Fruit fly (Drosophila melanogaster): ENCODE measurements around the gene Bulli.
A peak's percentile ranks its signal among the peaks of the same experiment; 100 is the strongest.

Bulli gene

DNA sequence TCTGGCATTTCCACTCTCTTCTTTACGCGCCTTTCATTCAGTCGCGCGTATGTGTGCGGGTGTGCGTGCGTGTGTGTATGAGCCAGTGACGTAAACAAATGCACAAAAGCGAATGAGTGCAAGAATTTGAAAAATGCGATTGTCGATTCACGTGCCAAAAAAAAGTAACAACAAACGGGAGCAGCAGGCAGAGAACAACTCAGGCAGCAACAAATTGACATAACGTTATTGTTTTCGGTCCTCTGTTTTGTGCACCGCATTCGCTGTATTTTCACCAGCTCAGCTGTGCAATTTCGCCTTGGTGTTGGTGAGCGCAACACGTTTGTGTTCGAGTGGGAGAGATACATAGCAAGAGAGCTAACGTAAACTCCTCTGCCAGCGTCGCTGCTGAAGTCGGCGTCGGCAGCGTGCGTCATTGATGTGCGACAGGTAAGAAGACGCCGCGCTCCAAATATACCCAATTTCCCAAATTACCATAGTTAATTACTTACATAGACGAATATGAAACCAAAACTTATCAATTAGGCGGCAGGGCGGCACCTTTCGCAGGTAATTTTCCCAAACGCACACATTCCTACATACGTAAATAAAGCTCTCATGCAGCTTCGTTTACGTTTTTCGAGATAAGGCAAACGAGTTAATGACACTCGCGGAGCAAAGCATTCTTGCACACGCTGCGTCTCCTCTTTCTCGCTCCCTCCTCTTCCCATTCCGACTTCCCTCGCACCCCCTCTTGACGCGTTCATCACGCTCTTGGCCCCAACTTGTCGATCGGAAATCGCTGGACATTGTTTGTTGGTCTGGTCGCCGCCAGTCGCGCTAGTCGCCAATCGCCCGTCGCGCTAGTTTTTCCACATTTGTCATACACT is 7.8 kb downstream of the Bulli start (continued):
- peak; percentile 1 for TF ChIP-seq CG10543 (GFP tag; optimal IDR thresholded peaks at IDR 0.05)
- no peak for TF ChIP-seq Dp (GFP tag; optimal IDR thresholded peaks at IDR 0.05)
- 0 out of 2 replicates have a peak, but pooled peaks have one; percentile 5 for TF ChIP-seq ranshi (GFP tag; IDR thresholded peaks at IDR 0.05)
- TF ChIP-seq CG17802 (tag; optimal IDR thresholded peaks at IDR 0.05) = no peak
- no peak for TF ChIP-seq aop (GFP tag; IDR thresholded peaks at IDR 0.05)
- TF ChIP-seq exex (tag; optimal IDR thresholded peaks at IDR 0.05) = no peak
- TF ChIP-seq pfk (GFP tag; optimal IDR thresholded peaks at IDR 0.05) = no peak
- peak; percentile 71 for TF ChIP-seq nerfin-1 (tag; optimal IDR thresholded peaks at IDR 0.05)
- TF ChIP-seq Adf1 (GFP tag; IDR thresholded peaks at IDR 0.05) = peak; percentile 82
- TF ChIP-seq cg (GFP tag; optimal IDR thresholded peaks at IDR 0.05) = peak; percentile 93
- peak; percentile 81 for TF ChIP-seq Awh (GFP tag; IDR thresholded peaks at IDR 0.05)
- peak; percentile 62 for TF ChIP-seq Med (GFP tag)
- TF ChIP-seq Ssrp (tag; optimal IDR thresholded peaks at IDR 0.05) = no peak
- no peak for TF ChIP-seq HLHmδ (GFP tag; optimal IDR thresholded peaks at IDR 0.05)
- TF ChIP-seq zfh1 (GFP tag; IDR thresholded peaks at IDR 0.05) = no peak
- TF ChIP-seq CG8290 (GFP tag; optimal IDR thresholded peaks at IDR 0.05) = no peak
- peak in 1 of 2 experiments; percentile 11 for TF ChIP-seq CG8290 (tag; optimal IDR thresholded peaks at IDR 0.05)
- peak; percentile 13 for TF ChIP-seq abd-A (tag; optimal IDR thresholded peaks at IDR 0.05)
- TF ChIP-seq CG17385 (GFP tag; optimal IDR thresholded peaks at IDR 0.05) = no peak
- no peak for TF ChIP-seq zf30C (GFP tag; optimal IDR thresholded peaks at IDR 0.05)
- TF ChIP-seq kni (GFP tag; optimal IDR thresholded peaks at IDR 0.05) = peak; percentile 68
- TF ChIP-seq z (GFP tag; IDR thresholded peaks at IDR 0.05) = peak; percentile 52; the same call in 2 of the 3 replicates
- no peak for TF ChIP-seq Hand (GFP tag; optimal IDR thresholded peaks at IDR 0.05)
- no peak for TF ChIP-seq slbo (GFP tag; IDR thresholded peaks at IDR 0.05)
- TF ChIP-seq CG9727 (GFP tag; optimal IDR thresholded peaks at IDR 0.05) = no peak
- TF ChIP-seq CG12769 (tag; optimal IDR thresholded peaks at IDR 0.05) = peak; percentile 88
- peak; percentile 74 for TF ChIP-seq CG8478 (optimal IDR thresholded peaks at IDR 0.05)
- TF ChIP-seq bbx (GFP tag; IDR thresholded peaks at IDR 0.05; ENCODE audit: partially characterized antibody) = no peak
- TF ChIP-seq cwo (GFP tag; optimal IDR thresholded peaks at IDR 0.05) = no peak
- TF ChIP-seq Rfx (GFP tag; IDR thresholded peaks at IDR 0.05) = 0 out of 2 replicates have a peak, but pooled peaks have one; percentile 12
- TF ChIP-seq CG6175 (GFP tag; IDR thresholded peaks at IDR 0.05) = no peak
- no peak for TF ChIP-seq CG14050 (GFP tag; IDR thresholded peaks at IDR 0.05)
- peak; percentile 55 for TF ChIP-seq CG5180 (GFP tag; optimal IDR thresholded peaks at IDR 0.05)
- 0 out of 2 replicates have a peak, but pooled peaks have one; percentile 9 for TF ChIP-seq CG17328 (GFP tag; IDR thresholded peaks at IDR 0.05)
- peak; percentile 21; the same call in 1 of the 2 replicates for TF ChIP-seq nerfin-2 (GFP tag; IDR thresholded peaks at IDR 0.05; ENCODE audit: partially characterized antibody)
- TF ChIP-seq yki (optimal IDR thresholded peaks at IDR 0.05) = no peak
- TF ChIP-seq CG9437 (GFP tag; optimal IDR thresholded peaks at IDR 0.05) = peak; percentile 88

dm6 chr3L:6496922-6497232 is 8.4 kb downstream of the Bulli start:
- TF ChIP-seq sens (GFP tag) (peak; percentile 55), Blimp-1 (GFP tag; optimal IDR thresholded peaks at IDR 0.05) (peak; percentile 16), CG14860 (GFP tag; IDR thresholded peaks at IDR 0.05; ENCODE audit: partially characterized antibody) (no peak), CG18262 (tag; optimal IDR thresholded peaks at IDR 0.05) (peak; percentile 7), salm (tag; optimal IDR thresholded peaks at IDR 0.05) (peak; percentile 14), gem (tag; optimal IDR thresholded peaks at IDR 0.05) (peak; percentile 42), Sox102F (GFP tag; optimal IDR thresholded peaks at IDR 0.05) (peak; percentile 1), vvl (GFP tag; IDR thresholded peaks at IDR 0.05) (peak; percentile 46; the same call in 1 of the 2 replicates), lmd (GFP tag; IDR thresholded peaks at IDR 0.05) (peak; percentile 22; the same call in 1 of the 2 replicates), Ptx1 (GFP tag; IDR thresholded peaks at IDR 0.05) (peak; percentile 15; the same call in 1 of the 2 replicates), gfzf (GFP tag; optimal IDR thresholded peaks at IDR 0.05) (no peak), row (GFP tag; IDR thresholded peaks at IDR 0.05) (peak; percentile 44; the same call in 2 of the 3 replicates), Gsc (GFP tag; IDR thresholded peaks at IDR 0.05) (no peak), Drgx (GFP tag; IDR thresholded peaks at IDR 0.05) (peak; percentile 51; the same call in 1 of the 2 replicates)

Measured in whole organism, embryonic.